Fruit fly (Drosophila melanogaster) whole organism, embryonic: Measurements from ENCODE around the gene hfp.

Experiments used
- Atf3 ChIP-seq: fragments of 200-800 bp; sonication (Bioruptor generic); optimal IDR thresholded peaks from 3 replicates; lab custom pipeline; 2016; ENCODE audit warnings: missing biosample characterization, missing genetic modification characterization
- Awh ChIP-seq: fragments of 200-800 bp; sonication (Bioruptor generic); IDR thresholded peaks from 2 replicates; pipeline ENCODE4, ENCODE4 v1.3.6; 2022; ENCODE audit warnings: missing biosample characterization, missing genetic modification characterization
- Bdp1 ChIP-seq: fragments of 200-800 bp; sonication (Bioruptor generic); optimal IDR thresholded peaks from 3 replicates; lab custom pipeline; 2016; ENCODE audit warnings: missing biosample characterization, missing genetic modification characterization
- CG13123 ChIP-seq: fragments of 200-800 bp; sonication (Bioruptor generic); optimal IDR thresholded peaks from 2 replicates; lab custom pipeline; 2016; ENCODE audit warnings: missing biosample characterization, missing genetic modification characterization
- CG14667 ChIP-seq: fragments of 200-800 bp; sonication (Bioruptor generic); IDR thresholded peaks from 2 replicates; pipeline ENCODE4 v1.3.6; 2022; ENCODE audit warnings: missing biosample characterization, missing genetic modification characterization
- CG15479 ChIP-seq: fragments of 200-800 bp; sonication (Bioruptor generic); optimal IDR thresholded peaks from 3 replicates; lab custom pipeline; 2019; ENCODE audit warnings: missing biosample characterization, mild to moderate bottlenecking, missing genetic modification characterization, moderate library complexity
- CG17612 ChIP-seq: fragments of 200-800 bp; sonication (Bioruptor generic); IDR thresholded peaks from 2 replicates; pipeline ENCODE4 v1.3.6; 2022; ENCODE audit warnings: missing biosample characterization, missing genetic modification characterization
- CG18476 ChIP-seq: fragments of 200-800 bp; sonication (Bioruptor generic); optimal IDR thresholded peaks from 2 replicates; lab custom pipeline; 2016; ENCODE audit warnings: missing biosample characterization, mild to moderate bottlenecking, missing genetic modification characterization
- CG2116 ChIP-seq: fragments of 200-800 bp; sonication (Bioruptor generic); optimal IDR thresholded peaks from 3 replicates; lab custom pipeline; 2018; ENCODE audit warnings: missing biosample characterization, mild to moderate bottlenecking, missing genetic modification characterization
- CG2199 ChIP-seq: fragments of 200-800 bp; sonication (Bioruptor generic); IDR thresholded peaks from 3 replicates; pipeline ENCODE4 v1.3.6; 2022; ENCODE audit warnings: missing biosample characterization, missing genetic modification characterization
- CG2678 ChIP-seq: fragments of 200-800 bp; sonication (Bioruptor generic); optimal IDR thresholded peaks from 3 replicates; lab custom pipeline; 2019; ENCODE audit warnings: missing biosample characterization, mild to moderate bottlenecking, missing genetic modification characterization, moderate library complexity
- CG32532 ChIP-seq: fragments of 200-800 bp; sonication (Bioruptor generic); IDR thresholded peaks from 2 replicates; pipeline ENCODE4 v1.3.6; 2022; ENCODE audit warnings: missing biosample characterization, missing genetic modification characterization
- CG3281 ChIP-seq: fragments of 200-800 bp; sonication (Bioruptor generic); optimal IDR thresholded peaks from 3 replicates; lab custom pipeline; 2017; ENCODE audit warnings: missing biosample characterization, mild to moderate bottlenecking, missing genetic modification characterization
- CG4854 ChIP-seq: fragments of 200-800 bp; sonication (Bioruptor generic); optimal IDR thresholded peaks from 2 replicates; lab custom pipeline; 2016; ENCODE audit warnings: missing biosample characterization, missing genetic modification characterization, inconsistent platforms
- CG5953 ChIP-seq: fragments of 200-800 bp; sonication (Bioruptor generic); IDR thresholded peaks from 2 replicates; pipeline ENCODE4 v1.3.6; 2022; ENCODE audit warnings: missing biosample characterization, missing genetic modification characterization
- CG7963 ChIP-seq: fragments of 200-800 bp; sonication (Bioruptor generic); IDR thresholded peaks from 3 replicates; pipeline ENCODE4 v1.3.6; 2022; ENCODE audit warnings: missing biosample characterization, missing genetic modification characterization; ENCODE audit not compliant: partially characterized antibody
- CG9215 ChIP-seq: fragments of 200-800 bp; sonication (Bioruptor generic); IDR thresholded peaks from 2 replicates; pipeline ENCODE4 v1.3.6; 2022; ENCODE audit warnings: missing biosample characterization, missing genetic modification characterization
- CG9609 ChIP-seq: fragments of 200-800 bp; sonication (Bioruptor generic); optimal IDR thresholded peaks from 3 replicates; lab custom pipeline; 2016; ENCODE audit warnings: missing biosample characterization, missing genetic modification characterization
- Doc2 ChIP-seq: fragments of 200-800 bp; sonication (Bioruptor generic); IDR thresholded peaks from 2 replicates; pipeline ENCODE4 v1.3.6; 2022; ENCODE audit warnings: missing biosample characterization, missing genetic modification characterization
- Eip74EF ChIP-seq, 2 experiments: fragments of 200-800 bp in 1 of 2; fragments of >200 bp in 1 of 2; sonication (Bioruptor generic) in 1 of 2; optimal IDR thresholded peaks; 2 replicates each; lab custom pipeline; 2017 to 2019; ENCODE audit warnings: missing biosample characterization in 2 of 2, missing genetic modification characterization in 2 of 2, mild to moderate bottlenecking in 1 of 2, moderate library complexity in 1 of 2
- H2.0 ChIP-seq: fragments of 200-800 bp; sonication (Bioruptor generic); IDR thresholded peaks from 2 replicates; pipeline ENCODE4 v1.3.6; 2022; ENCODE audit warnings: missing biosample characterization, missing genetic modification characterization
- Lhr ChIP-seq: fragments of 200-800 bp; sonication (Bioruptor generic); optimal IDR thresholded peaks from 3 replicates; lab custom pipeline; 2017; ENCODE audit warnings: mild to moderate bottlenecking, missing biosample characterization, missing genetic modification reagents, missing genetic modification characterization
- Mad ChIP-seq: fragments of 200-800 bp; sonication (Bioruptor generic); optimal IDR thresholded peaks from 2 replicates; lab custom pipeline; 2016; ENCODE audit warnings: missing biosample characterization, missing genetic modification characterization
- Meics ChIP-seq: fragments of 200-800 bp; sonication (Bioruptor generic); optimal IDR thresholded peaks from 2 replicates; lab custom pipeline; 2017; ENCODE audit warnings: missing biosample characterization, mild to moderate bottlenecking, missing genetic modification characterization
- Side ChIP-seq: fragments of 200-800 bp; sonication (Bioruptor generic); optimal IDR thresholded peaks from 2 replicates; lab custom pipeline; 2016; ENCODE audit warnings: missing biosample characterization, missing genetic modification characterization
- Usf ChIP-seq: fragments of 200-800 bp; sonication (Bioruptor generic); optimal IDR thresholded peaks from 2 replicates; lab custom pipeline; 2017; ENCODE audit warnings: missing genotype, missing biosample characterization, missing genetic modification characterization
- az2 ChIP-seq: fragments of 200-800 bp; sonication (Bioruptor generic); optimal IDR thresholded peaks from 3 replicates; lab custom pipeline; 2016; ENCODE audit warnings: missing biosample characterization, missing genetic modification characterization
- bab2 ChIP-seq: fragments of 200-800 bp; sonication (Bioruptor generic); optimal IDR thresholded peaks from 2 replicates; lab custom pipeline; 2016; ENCODE audit warnings: missing biosample characterization, missing genetic modification characterization
- bsh ChIP-seq, 2 experiments: fragments of 200-800 bp; sonication (Bioruptor generic); optimal IDR thresholded peaks; 2 replicates each; lab custom pipeline; 2017 to 2018; ENCODE audit warnings: mild to moderate bottlenecking in 2 of 2, missing biosample characterization in 2 of 2, missing genetic modification characterization in 2 of 2, moderate library complexity in 1 of 2
- chm ChIP-seq: fragments of 200-800 bp; sonication (Bioruptor generic); IDR thresholded peaks from 2 replicates; pipeline ENCODE4 v1.3.6; 2022; ENCODE audit warnings: missing biosample characterization, missing genetic modification characterization
- ci ChIP-seq: fragments of 200-800 bp; sonication (Bioruptor generic); IDR thresholded peaks from 3 replicates; pipeline ENCODE4 v1.3.6; 2022; ENCODE audit warnings: missing biosample characterization, missing genetic modification characterization
- corto ChIP-seq: fragments of 200-800 bp; sonication (Bioruptor generic); optimal IDR thresholded peaks from 2 replicates; lab custom pipeline; 2016; ENCODE audit warnings: missing biosample characterization, mild to moderate bottlenecking, missing genetic modification characterization, moderate library complexity
- crc ChIP-seq: fragments of 200-800 bp; sonication (Bioruptor generic); optimal IDR thresholded peaks from 2 replicates; lab custom pipeline; 2016; ENCODE audit warnings: missing biosample characterization, missing genetic modification characterization
- crol ChIP-seq: fragments of 200-800 bp; sonication (Bioruptor generic); IDR thresholded peaks from 2 replicates; pipeline ENCODE4 v1.3.6; 2022; ENCODE audit warnings: missing biosample characterization, missing genetic modification characterization
- danr ChIP-seq: fragments of 200-800 bp; sonication (Bioruptor generic); IDR thresholded peaks from 2 replicates; pipeline ENCODE4 v1.3.6; 2022; ENCODE audit warnings: missing biosample characterization, missing genetic modification characterization
- ewg ChIP-seq: fragments of 200-800 bp; sonication (Bioruptor generic); optimal IDR thresholded peaks from 3 replicates; lab custom pipeline; 2017; ENCODE audit warnings: mild to moderate bottlenecking, missing biosample characterization, missing genetic modification reagents, missing genetic modification characterization
- exex ChIP-seq: fragments of 200-800 bp; sonication (Bioruptor generic); optimal IDR thresholded peaks from 4 replicates; lab custom pipeline; 2018; ENCODE audit warnings: missing biosample characterization, mild to moderate bottlenecking, missing genetic modification characterization, moderate library complexity
- gem ChIP-seq: fragments of 200-800 bp; sonication (Bioruptor generic); optimal IDR thresholded peaks from 2 replicates; lab custom pipeline; 2019; ENCODE audit warnings: missing biosample characterization, mild to moderate bottlenecking, missing genetic modification characterization, moderate library complexity
- ham ChIP-seq: fragments of 200-800 bp; sonication (Bioruptor generic); IDR thresholded peaks from 2 replicates; pipeline ENCODE4 v1.3.6; 2022; ENCODE audit warnings: missing biosample characterization, missing genetic modification characterization
- lilli ChIP-seq: fragments of 200-800 bp; sonication (Bioruptor generic); optimal IDR thresholded peaks from 3 replicates; lab custom pipeline; 2016; ENCODE audit warnings: missing biosample characterization, missing genetic modification characterization
- mld ChIP-seq: fragments of 200-800 bp; sonication (Bioruptor generic); IDR thresholded peaks from 3 replicates; pipeline ENCODE4 v1.3.6; 2022; ENCODE audit warnings: missing biosample characterization, missing genetic modification characterization; ENCODE audit not compliant: partially characterized antibody
- nmo ChIP-seq: fragments of 200-800 bp; sonication (Bioruptor generic); optimal IDR thresholded peaks from 2 replicates; lab custom pipeline; 2018; ENCODE audit warnings: missing biosample characterization, mild to moderate bottlenecking, missing genetic modification characterization, moderate library complexity
- onecut ChIP-seq: fragments of 200-800 bp; sonication (Bioruptor generic); IDR thresholded peaks from 2 replicates; pipeline ENCODE4 v1.3.6; 2022; ENCODE audit warnings: missing biosample characterization, missing genetic modification characterization
- peb ChIP-seq: fragments of 200-800 bp; sonication (Bioruptor generic); IDR thresholded peaks from 2 replicates; pipeline ENCODE4 v1.3.6; 2022; ENCODE audit warnings: missing biosample characterization, missing genetic modification characterization
- pum ChIP-seq: fragments of 200-800 bp; sonication (Bioruptor generic); optimal IDR thresholded peaks from 2 replicates; lab custom pipeline; 2016; ENCODE audit warnings: missing biosample characterization, missing genetic modification characterization
- pzg ChIP-seq: fragments of 200-800 bp; sonication (Bioruptor generic); optimal IDR thresholded peaks from 3 replicates; lab custom pipeline; 2018; ENCODE audit warnings: missing biosample characterization, mild to moderate bottlenecking, missing genetic modification characterization, moderate library complexity
- shn ChIP-seq: fragments of 200-800 bp; sonication (Bioruptor generic); optimal IDR thresholded peaks from 3 replicates; lab custom pipeline; 2016; ENCODE audit warnings: missing biosample characterization, missing genetic modification characterization
- sob ChIP-seq: fragments of 200-800 bp; sonication (Bioruptor generic); IDR thresholded peaks from 2 replicates; pipeline ENCODE4 v1.3.6; 2022; ENCODE audit warnings: missing biosample characterization, missing genetic modification characterization
- wek ChIP-seq: fragments of 200-800 bp; sonication (Bioruptor generic); optimal IDR thresholded peaks from 3 replicates; lab custom pipeline; 2018; ENCODE audit warnings: missing biosample characterization, mild to moderate bottlenecking, missing genetic modification characterization, moderate library complexity

The hfp gene

dm6 chr3L:1517274-1518047 is 15.1 kb upstream of the hfp start (continued):
- TF ChIP-seq corto (peak; percentile 42), Meics (GFP tag; lab: Kevin White, UChicago) (no peak), CG9215 (GFP tag; lab: Robert Waterston, UW) (peak; percentile 25; the same call in 1 of the 2 replicates), Lhr (GFP tag; lab: Kevin White, UChicago) (peak; percentile 36), H2.0 (GFP tag; lab: Robert Waterston, UW) (peak; percentile 64), CG2678 (no peak), CG14667 (0 out of 2 replicates have a peak, but pooled peaks have one; percentile 27), ci (GFP tag; lab: Robert Waterston, UW) (peak; percentile 62; the same call in 2 of the 3 replicates), CG2199 (GFP tag; lab: Robert Waterston, UW) (0 out of 3 replicates have a peak, but pooled peaks have one; percentile 11), nmo (GFP tag; lab: Kevin White, UChicago) (peak; percentile 51), Atf3 (peak; percentile 53), CG4854 (GFP tag; lab: Kevin White, UChicago) (no peak), CG3281 (GFP tag; lab: Kevin White, UChicago) (no peak), exex (tag; lab: Kevin White, UChicago) (peak; percentile 5), CG17612 (GFP tag; lab: Robert Waterston, UW) (no peak), Awh (GFP tag; lab: Robert Waterston, UW) (0 out of 2 replicates have a peak, but pooled peaks have one; percentile 43), lilli (peak; percentile 80), Doc2 (no peak), ewg (GFP tag; lab: Kevin White, UChicago) (peak; percentile 60), CG5953 (GFP tag; lab: Robert Waterston, UW) (no peak), Usf (GFP tag; lab: Kevin White, UChicago) (peak; percentile 4), Bdp1 (GFP tag; lab: Kevin White, UChicago) (peak; percentile 50), az2 (GFP tag; lab: Kevin White, UChicago) (peak; percentile 55), CG18476 (GFP tag; lab: Kevin White, UChicago) (peak; percentile 52), chm (GFP tag; lab: Robert Waterston, UW) (no peak), shn (GFP tag; lab: Kevin White, UChicago) (peak; percentile 54), bab2 (GFP tag; lab: Kevin White, UChicago) (peak; percentile 70), mld (GFP tag; lab: Robert Waterston, UW) (peak; percentile 29; the same call in 1 of the 3 replicates), Side (GFP tag; lab: Kevin White, UChicago) (peak; percentile 48), peb (GFP tag; lab: Robert Waterston, UW) (no peak), wek (no peak), gem (tag; lab: Kevin White, UChicago) (no peak), CG13123 (GFP tag; lab: Kevin White, UChicago) (peak; percentile 63), CG32532 (GFP tag; lab: Robert Waterston, UW) (peak; percentile 52), pum (GFP tag; lab: Kevin White, UChicago) (peak; percentile 68), ham (GFP tag; lab: Robert Waterston, UW) (no peak), crc (GFP tag; lab: Kevin White, UChicago) (peak; percentile 30), CG9609 (GFP tag; lab: Kevin White, UChicago) (peak; percentile 62), danr (GFP tag; lab: Robert Waterston, UW) (peak; percentile 19; the same call in 1 of the 2 replicates), Eip74EF (GFP tag; optimal IDR thresholded peaks at IDR 0.05; lab: Kevin White, UChicago) (no peak), pzg (GFP tag; lab: Kevin White, UChicago) (peak; percentile 72), sob (GFP tag; lab: Robert Waterston, UW) (peak; percentile 53), CG2116 (GFP tag; lab: Kevin White, UChicago) (peak; percentile 91), Mad (GFP tag; lab: Kevin White, UChicago) (peak; percentile 77), bsh (GFP tag; optimal IDR thresholded peaks at IDR 0.05; lab: Kevin White, UChicago) (peak; percentile 41 to 43), crol (GFP tag; lab: Robert Waterston, UW) (peak; percentile 31; the same call in 1 of the 2 replicates), CG15479 (GFP tag; lab: Kevin White, UChicago) (no peak), CG7963 (peak; percentile 72; the same call in 2 of the 3 replicates), onecut (no peak)
